Fruit fly (Drosophila melanogaster): ENCODE results near the gene Acbp4.

Acbp4 gene

dm6 chr3L:7125289-7125955 is 2.6 kb downstream of the Acbp4 start, which contains the start of the genes msl-3 and BBS1 (continued):
- no peak for TF ChIP-seq rib (GFP tag; IDR thresholded peaks at IDR 0.05)
- no peak for TF ChIP-seq CG17359 (tag; optimal IDR thresholded peaks at IDR 0.05)
- TF ChIP-seq lola (GFP tag; optimal IDR thresholded peaks at IDR 0.05): no peak
- peak; percentile 22; the same call in 1 of the 3 replicates for TF ChIP-seq zen2 (GFP tag; IDR thresholded peaks at IDR 0.05; ENCODE audit: partially characterized antibody)
- no peak for TF ChIP-seq ci (GFP tag; IDR thresholded peaks at IDR 0.05)
- peak; percentile 65 for TF ChIP-seq Scr (GFP tag; IDR thresholded peaks at IDR 0.05; ENCODE audit: partially characterized antibody)
- TF ChIP-seq CG15601 (tag; optimal IDR thresholded peaks at IDR 0.05): peak; percentile 66
- no peak for TF ChIP-seq GATAe (GFP tag; conservative IDR thresholded peaks at IDR 0.05)
- peak; percentile 14 for TF ChIP-seq CG10979 (tag; optimal IDR thresholded peaks at IDR 0.05)
- TF ChIP-seq tll (GFP tag; optimal IDR thresholded peaks at IDR 0.05): no peak
- TF ChIP-seq MTF-1 (GFP tag; optimal IDR thresholded peaks at IDR 0.05; ENCODE audit: borderline replicate concordance): no peak
- TF ChIP-seq knrl (GFP tag; IDR thresholded peaks at IDR 0.05; ENCODE audit: partially characterized antibody): peak; percentile 59
- peak; percentile 33; the same call in 1 of the 2 replicates for TF ChIP-seq inv (GFP tag; IDR thresholded peaks at IDR 0.05; ENCODE audit: partially characterized antibody)
- no peak for TF ChIP-seq CG2678 (tag; optimal IDR thresholded peaks at IDR 0.05)
- TF ChIP-seq Vsx1 (GFP tag; optimal IDR thresholded peaks at IDR 0.05): no peak
- TF ChIP-seq CoRest (tag; optimal IDR thresholded peaks at IDR 0.05): no peak
- TF ChIP-seq Ssrp (tag; optimal IDR thresholded peaks at IDR 0.05): no peak
- TF ChIP-seq Hsf (GFP tag; optimal IDR thresholded peaks at IDR 0.05): no peak
- TF ChIP-seq CG12071 (GFP tag; optimal IDR thresholded peaks at IDR 0.05): no peak
- TF ChIP-seq CG1603 (tag; optimal IDR thresholded peaks at IDR 0.05): peak; percentile 71
- TF ChIP-seq cad (GFP tag; optimal IDR thresholded peaks at IDR 0.05): no peak
- TF ChIP-seq klu (GFP tag; IDR thresholded peaks at IDR 0.05): no peak
- peak; percentile 82 for TF ChIP-seq CG13287 (GFP tag; IDR thresholded peaks at IDR 0.05; ENCODE audit: partially characterized antibody)
- TF ChIP-seq Oli (tag; optimal IDR thresholded peaks at IDR 0.05): no peak
- no peak for TF ChIP-seq CG14667 (GFP tag; IDR thresholded peaks at IDR 0.05)
- no peak for TF ChIP-seq CG10543 (GFP tag; optimal IDR thresholded peaks at IDR 0.05)
- peak; percentile 13 for TF ChIP-seq lab (GFP tag; optimal IDR thresholded peaks at IDR 0.05)
- TF ChIP-seq CTCF (GFP tag; optimal IDR thresholded peaks at IDR 0.05): peak; percentile 4
- TF ChIP-seq vfl (GFP tag; optimal IDR thresholded peaks at IDR 0.05): no peak
- TF ChIP-seq Aef1 (GFP tag; IDR thresholded peaks at IDR 0.05): no peak
- peak; percentile 86 for TF ChIP-seq MESR4 (GFP tag; optimal IDR thresholded peaks at IDR 0.05)
- TF ChIP-seq Fer3 (tag; optimal IDR thresholded peaks at IDR 0.05): no peak
- peak; percentile 51 for TF ChIP-seq CG12299 (tag; optimal IDR thresholded peaks at IDR 0.05)
- TF ChIP-seq chinmo (GFP tag; IDR thresholded peaks at IDR 0.05; ENCODE audit: partially characterized antibody): no peak
- TF ChIP-seq amos (GFP tag; IDR thresholded peaks at IDR 0.05; ENCODE audit: partially characterized antibody): peak; percentile 72
- TF ChIP-seq Ravus (GFP tag; IDR thresholded peaks at IDR 0.05): no peak
- peak; percentile 29; the same call in 1 of the 2 replicates for TF ChIP-seq sna (GFP tag; IDR thresholded peaks at IDR 0.05; ENCODE audit: partially characterized antibody)
- no peak for TF ChIP-seq zf30C (GFP tag; optimal IDR thresholded peaks at IDR 0.05)
- TF ChIP-seq vvl (GFP tag; IDR thresholded peaks at IDR 0.05): no peak
- no peak for TF ChIP-seq twi (tag; optimal IDR thresholded peaks at IDR 0.05)
- TF ChIP-seq Med (GFP tag): peak; percentile 80
- TF ChIP-seq CG10654 (GFP tag; optimal IDR thresholded peaks at IDR 0.05): no peak
- no peak for TF ChIP-seq luna (GFP tag; optimal IDR thresholded peaks at IDR 0.05)
- TF ChIP-seq CG14860 (GFP tag; IDR thresholded peaks at IDR 0.05; ENCODE audit: partially characterized antibody): peak; percentile 60; the same call in 2 of the 3 replicates
- TF ChIP-seq abd-A (tag; optimal IDR thresholded peaks at IDR 0.05): no peak
- peak; percentile 28 for TF ChIP-seq zen (tag; optimal IDR thresholded peaks at IDR 0.05)
- TF ChIP-seq stc (GFP tag; IDR thresholded peaks at IDR 0.05): no peak

Data from whole organism, embryonic.